Fruit fly (Drosophila melanogaster) Kc167 (cell line): Measurements from ENCODE around the gene Inx2.

Experiments used
- Myc ChIP-seq: fragments of >200 bp; optimal IDR thresholded peaks from 2 replicates; lab custom pipeline; 2017; ENCODE audit warnings: missing external identifiers
- Sin3A ChIP-seq: fragments of >200 bp; optimal IDR thresholded peaks from 2 replicates; lab custom pipeline; 2018; ENCODE audit warnings: missing external identifiers
- h ChIP-seq: fragments of >200 bp; optimal IDR thresholded peaks from 3 replicates; lab custom pipeline; 2018; ENCODE audit warnings: missing external identifiers
- insv ChIP-seq: fragments of >200 bp; optimal IDR thresholded peaks from 3 replicates; lab custom pipeline; 2018; ENCODE audit warnings: missing external identifiers
- psq ChIP-seq: fragments of >200 bp; optimal IDR thresholded peaks from 2 replicates; lab custom pipeline; 2017; ENCODE audit warnings: missing external identifiers
- ttk ChIP-seq: sonication (Bioruptor generic); optimal IDR thresholded peaks from 2 replicates; lab custom pipeline; 2017; ENCODE audit warnings: missing external identifiers

DNA sequence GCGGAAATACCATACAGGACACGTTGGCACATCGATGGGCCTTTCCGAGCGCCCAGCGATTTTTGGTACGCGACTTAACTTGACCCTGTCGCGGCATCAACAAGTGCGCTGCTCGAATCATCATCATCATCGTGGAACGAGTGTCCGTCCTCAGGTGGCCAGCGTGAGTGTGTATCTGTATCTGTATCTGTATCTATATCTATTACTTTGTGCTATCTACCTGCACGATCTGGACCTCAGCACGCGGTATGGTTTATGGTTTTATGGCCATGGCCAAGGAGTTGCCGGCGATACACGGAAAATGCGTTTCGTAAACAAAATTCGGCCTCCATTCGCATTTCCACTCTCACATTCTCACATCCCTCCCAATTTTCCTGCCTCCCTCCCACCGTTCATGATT is 38.6 kb downstream of the Inx2 start:
- no peak for TF ChIP-seq Myc
- TF ChIP-seq insv (lab: Kevin White, UChicago): no peak
- no peak for TF ChIP-seq psq (lab: Kevin White, UChicago)
- no peak for TF ChIP-seq h
- TF ChIP-seq ttk (lab: Kevin White, UChicago): no peak
- no peak for TF ChIP-seq Sin3A
